Fruit fly (Drosophila melanogaster): ENCODE data around the gene Esyt2.

- TF ChIP-seq Dll (optimal IDR thresholded peaks at IDR 0.05) (no peak), CG8478 (optimal IDR thresholded peaks at IDR 0.05) (no peak), usp (GFP tag; optimal IDR thresholded peaks at IDR 0.05) (no peak), psq (optimal IDR thresholded peaks at IDR 0.05) (no peak), EcR (GFP tag; optimal IDR thresholded peaks at IDR 0.05) (no peak), pan (optimal IDR thresholded peaks at IDR 0.05) (no peak)
Observed at dm6 chr3R:24530328-24530727, 14.2 kb upstream of the Esyt2 start, which contains the start of the genes CG13623 and ana1.
